Fruit fly (Drosophila melanogaster) Kc167 (cell line): ENCODE measurements around the gene CG31624.

Source experiments
- Sin3A ChIP-seq: fragments of >200 bp; optimal IDR thresholded peaks from 2 replicates; lab custom pipeline; 2018; ENCODE audit warnings: missing external identifiers
- h ChIP-seq: fragments of >200 bp; optimal IDR thresholded peaks from 3 replicates; lab custom pipeline; 2018; ENCODE audit warnings: missing external identifiers
- psq ChIP-seq: fragments of >200 bp; optimal IDR thresholded peaks from 2 replicates; lab custom pipeline; 2017; ENCODE audit warnings: missing external identifiers
- ttk ChIP-seq: sonication (Bioruptor generic); optimal IDR thresholded peaks from 2 replicates; lab custom pipeline; 2017; ENCODE audit warnings: missing external identifiers

DNA sequence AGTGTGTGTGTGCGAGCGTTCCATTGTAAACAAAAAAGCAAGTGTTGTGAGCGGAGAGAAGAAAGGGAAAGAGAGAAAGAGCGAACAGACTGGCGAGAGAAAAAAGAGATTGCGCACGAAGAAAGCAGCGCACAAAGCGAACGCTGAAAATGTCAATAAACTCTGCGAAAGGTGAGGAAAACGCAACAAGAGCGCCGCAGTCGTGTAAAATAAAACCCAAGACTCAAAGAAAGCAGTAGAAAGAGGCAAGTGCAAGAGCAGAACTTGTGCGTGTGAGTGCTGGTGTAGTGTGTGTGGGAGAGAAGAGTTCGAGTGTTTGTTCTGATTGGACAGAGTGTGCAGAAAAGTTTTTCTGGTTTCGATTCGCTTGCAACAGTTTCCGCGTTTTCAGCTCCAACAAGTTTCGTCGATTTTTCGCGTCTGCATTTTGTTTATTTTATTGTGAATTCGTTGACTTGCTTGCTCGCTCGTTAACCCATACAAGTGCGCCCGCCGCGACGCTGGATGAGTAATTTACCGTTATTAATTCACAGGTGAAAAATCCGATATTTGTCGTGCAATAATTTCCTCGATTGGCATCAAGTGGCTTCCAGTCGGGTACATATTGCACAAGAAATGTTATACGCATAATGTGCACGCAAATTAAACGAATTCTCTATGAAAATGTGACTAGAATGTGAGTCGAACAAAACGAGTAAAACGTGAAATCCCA lies 37.7 kb upstream of the CG31624 start:
- TF ChIP-seq ttk (lab: Kevin White, UChicago) (no peak), h (lab: Kevin White, UChicago) (no peak), psq (lab: Kevin White, UChicago) (no peak), Sin3A (lab: Kevin White, UChicago) (no peak)
